Fruit fly (Drosophila melanogaster) whole organism, embryonic: ENCODE results near the gene Lcp65Ad.
"Not testable (repeated sequence)": the region's sequence is repeated elsewhere in the genome, so short reads cannot be mapped to it uniquely, and the experiment has no call there.

Experiments used
- ATbp ChIP-seq: fragments of 200-800 bp; sonication (Bioruptor generic); optimal IDR thresholded peaks from 2 replicates; lab custom pipeline; 2017; ENCODE audit warnings: missing biosample characterization, mild to moderate bottlenecking, missing genetic modification characterization, missing genetic modification reagents
- Atf-2 ChIP-seq: fragments of 200-800 bp; sonication (Bioruptor generic); optimal IDR thresholded peaks from 2 replicates; lab custom pipeline; 2016; ENCODE audit warnings: missing biosample characterization, missing genetic modification characterization
- CG10431 ChIP-seq: fragments of 200-800 bp; sonication (Bioruptor generic); optimal IDR thresholded peaks from 3 replicates; lab custom pipeline; 2018; ENCODE audit warnings: missing biosample characterization, mild to moderate bottlenecking, missing genetic modification characterization
- CG15073 ChIP-seq: fragments of 200-800 bp; sonication (Bioruptor generic); optimal IDR thresholded peaks from 2 replicates; lab custom pipeline; 2016; ENCODE audit warnings: missing biosample characterization, missing genetic modification characterization
- CG1792 ChIP-seq: fragments of 200-800 bp; sonication (Bioruptor generic); optimal IDR thresholded peaks from 2 replicates; lab custom pipeline; 2016; ENCODE audit warnings: missing biosample characterization, missing genetic modification characterization
- Elba2 ChIP-seq: fragments of 200-800 bp; sonication (Bioruptor generic); optimal IDR thresholded peaks from 3 replicates; lab custom pipeline; 2016; ENCODE audit warnings: missing biosample characterization, missing genetic modification characterization
- Hand ChIP-seq: fragments of 200-800 bp; sonication (Bioruptor generic); optimal IDR thresholded peaks from 2 replicates; lab custom pipeline; 2017; ENCODE audit warnings: mild to moderate bottlenecking, missing biosample characterization, missing genetic modification reagents, missing genetic modification characterization
- Hey ChIP-seq: fragments of 200-800 bp; sonication (Bioruptor generic); optimal IDR thresholded peaks from 3 replicates; lab custom pipeline; 2018; ENCODE audit warnings: missing biosample characterization, mild to moderate bottlenecking, missing genetic modification characterization
- Max ChIP-seq: fragments of 200-800 bp; sonication (Bioruptor generic); optimal IDR thresholded peaks from 2 replicates; lab custom pipeline; 2016; ENCODE audit warnings: missing biosample characterization, mild to moderate bottlenecking, missing genetic modification characterization
- Nf-YB ChIP-seq: fragments of 200-800 bp; sonication (Bioruptor generic); optimal IDR thresholded peaks from 3 replicates; lab custom pipeline; 2019; ENCODE audit warnings: missing biosample characterization, mild to moderate bottlenecking, missing genetic modification characterization, moderate library complexity
- Vsx1 ChIP-seq: fragments of 200-800 bp; sonication (Bioruptor generic); optimal IDR thresholded peaks from 2 replicates; lab custom pipeline; 2017; ENCODE audit warnings: missing biosample characterization, mild to moderate bottlenecking, missing genetic modification characterization, missing genetic modification reagents

- TF ChIP-seq Max; Nf-YB; Hey; Elba2 (GFP tag; lab: Kevin White, UChicago); CG10431 (GFP tag; lab: Kevin White, UChicago); ATbp (GFP tag; lab: Kevin White, UChicago); CG15073 (GFP tag; lab: Kevin White, UChicago); Atf-2 (GFP tag; lab: Kevin White, UChicago); Vsx1; CG1792 (GFP tag; lab: Kevin White, UChicago); Hand: not testable (repeated sequence)
These were observed 7.7 kb downstream of the Lcp65Ad start, which contains the start of the genes Cpr65Ax2 and Lcp65Aa for dm6 chr3L:6150757-6151354.
